Worm (Caenorhabditis elegans) whole organism, mixed stage, embryonic: ENCODE measurements around the gene str-44.

Experiments
- bed-3 ChIP-seq: fragments of 200-800 bp; sonication (Bioruptor generic); optimal IDR thresholded peaks from 3 replicates; lab custom pipeline; 2018; ENCODE audit warnings: mild to moderate bottlenecking, missing genetic modification characterization, moderate library complexity, missing compliant biosample characterization
- blmp-1 ChIP-seq: fragments of 150-350 bp; optimal IDR thresholded peaks from 2 replicates; lab custom pipeline; 2014; ENCODE audit warnings: missing biosample characterization, missing genetic modification characterization
- ceh-39 ChIP-seq: fragments of 150-350 bp; optimal IDR thresholded peaks from 2 replicates; lab custom pipeline; 2014; ENCODE audit warnings: missing biosample characterization, missing genetic modification characterization
- ceh-43 ChIP-seq: fragments of 200-800 bp; sonication (Bioruptor generic); optimal IDR thresholded peaks from 2 replicates; lab custom pipeline; 2018; ENCODE audit warnings: mild to moderate bottlenecking, missing genetic modification characterization, moderate library complexity, missing compliant biosample characterization
- ceh-83 ChIP-seq: fragments of 200-800 bp; sonication (Bioruptor generic); optimal IDR thresholded peaks from 2 replicates; lab custom pipeline; 2018; ENCODE audit warnings: mild to moderate bottlenecking, missing genetic modification characterization, missing compliant biosample characterization
- ces-1 ChIP-seq: fragments of 150-350 bp; optimal IDR thresholded peaks from 2 replicates; lab custom pipeline; 2014; ENCODE audit warnings: missing biosample characterization, missing genetic modification reagents, missing genetic modification characterization
- cnd-1 ChIP-seq: fragments of 200-800 bp; sonication (Bioruptor generic); optimal IDR thresholded peaks from 2 replicates; lab custom pipeline; 2018; ENCODE audit warnings: mild to moderate bottlenecking, missing genetic modification characterization, missing compliant biosample characterization
- drap-1 ChIP-seq: fragments of 200-800 bp; sonication (Bioruptor generic); optimal IDR thresholded peaks from 3 replicates; lab custom pipeline; 2018; ENCODE audit warnings: mild to moderate bottlenecking, missing genetic modification characterization, missing compliant biosample characterization
- elt-1 ChIP-seq: sonication (generic microtip); optimal IDR thresholded peaks from 2 replicates; lab custom pipeline; 2017; ENCODE audit warnings: missing genetic modification characterization, mild to moderate bottlenecking, missing compliant biosample characterization, antibody characterized with exemption, moderate library complexity, borderline replicate concordance; ENCODE audit not compliant: insufficient read depth
- elt-3 ChIP-seq: fragments of 150-350 bp; optimal IDR thresholded peaks from 2 replicates; lab custom pipeline; 2014; ENCODE audit warnings: missing biosample characterization, missing genetic modification characterization
- ham-2 ChIP-seq: fragments of 200-800 bp; sonication (Bioruptor generic); optimal IDR thresholded peaks from 2 replicates; lab custom pipeline; 2018; ENCODE audit warnings: mild to moderate bottlenecking, missing genetic modification characterization, missing compliant biosample characterization
- hlh-1 ChIP-seq: fragments of 150-350 bp; optimal IDR thresholded peaks from 2 replicates; lab custom pipeline; 2014; ENCODE audit warnings: missing biosample characterization, missing genetic modification reagents, missing genetic modification characterization
- lin-13 ChIP-seq: fragments of 150-350 bp; optimal IDR thresholded peaks from 2 replicates; lab custom pipeline; 2014; ENCODE audit warnings: missing biosample characterization, missing genetic modification characterization
- lin-32 ChIP-seq: fragments of 200-800 bp; sonication (Bioruptor generic); optimal IDR thresholded peaks from 2 replicates; lab custom pipeline; 2018; ENCODE audit warnings: mild to moderate bottlenecking, missing genetic modification characterization, missing compliant biosample characterization
- lsy-2 ChIP-seq: fragments of 150-350 bp; optimal IDR thresholded peaks from 2 replicates; lab custom pipeline; 2014; ENCODE audit warnings: missing biosample characterization, missing genetic modification characterization
- mab-5 ChIP-seq: fragments of 150-350 bp; optimal IDR thresholded peaks from 2 replicates; lab custom pipeline; 2014; ENCODE audit warnings: missing biosample characterization, missing genetic modification characterization
- mep-1 ChIP-seq: fragments of 150-350 bp; optimal IDR thresholded peaks from 2 replicates; lab custom pipeline; 2017; ENCODE audit warnings: missing biosample characterization, missing genetic modification reagents, missing genetic modification characterization, inconsistent platforms
- mls-2 ChIP-seq: sonication (generic microtip); optimal IDR thresholded peaks from 2 replicates; lab custom pipeline; 2016; ENCODE audit warnings: mild to moderate bottlenecking, missing genetic modification characterization, moderate library complexity, missing compliant biosample characterization
- nhr-2 ChIP-seq: fragments of 150-350 bp; optimal IDR thresholded peaks from 2 replicates; lab custom pipeline; 2014; ENCODE audit warnings: missing biosample characterization, missing genetic modification characterization
- nhr-237 ChIP-seq: fragments of 150-350 bp; optimal IDR thresholded peaks from 2 replicates; lab custom pipeline; 2014; ENCODE audit warnings: missing biosample characterization, missing genetic modification characterization
- nhr-28 ChIP-seq: fragments of 150-350 bp; optimal IDR thresholded peaks from 2 replicates; lab custom pipeline; 2014; ENCODE audit warnings: missing biosample characterization, missing genetic modification characterization
- pha-4 ChIP-seq: fragments of 150-350 bp; optimal IDR thresholded peaks from 2 replicates; lab custom pipeline; 2018; ENCODE audit warnings: missing biosample characterization, missing genetic modification reagents, missing genetic modification characterization
- sem-2 ChIP-seq: fragments of 200-800 bp; sonication (Bioruptor generic); optimal IDR thresholded peaks from 2 replicates; lab custom pipeline; 2018; ENCODE audit warnings: mild to moderate bottlenecking, missing genetic modification characterization, missing compliant biosample characterization
- snpc-4 ChIP-seq: fragments of 150-350 bp; optimal IDR thresholded peaks from 2 replicates; lab custom pipeline; 2014; ENCODE audit warnings: missing biosample characterization, missing genetic modification characterization
- sptf-1 ChIP-seq: sonication (generic microtip); optimal IDR thresholded peaks from 2 replicates; lab custom pipeline; 2017; ENCODE audit warnings: mild to moderate bottlenecking, missing genetic modification characterization, moderate library complexity, missing compliant biosample characterization
- tbx-8 ChIP-seq: fragments of 200-800 bp; sonication (Bioruptor generic); optimal IDR thresholded peaks from 2 replicates; lab custom pipeline; 2018; ENCODE audit warnings: mild to moderate bottlenecking, missing genetic modification characterization, moderate library complexity, missing compliant biosample characterization
- unc-120 ChIP-seq: sonication (generic microtip); optimal IDR thresholded peaks from 2 replicates; lab custom pipeline; 2017; ENCODE audit warnings: missing genetic modification characterization, missing compliant biosample characterization; ENCODE audit not compliant: poor library complexity, severe bottlenecking
- unc-39 ChIP-seq: fragments of 150-350 bp; optimal IDR thresholded peaks from 2 replicates; lab custom pipeline; 2014; ENCODE audit warnings: missing biosample characterization, missing genetic modification characterization
- unc-62 ChIP-seq: fragments of 150-350 bp; optimal IDR thresholded peaks from 2 replicates; lab custom pipeline; 2014; ENCODE audit warnings: missing biosample characterization, missing genetic modification reagents, missing genetic modification characterization
- zip-8 ChIP-seq: fragments of 150-350 bp; optimal IDR thresholded peaks from 2 replicates; lab custom pipeline; 2014; ENCODE audit warnings: missing biosample characterization, missing genetic modification characterization
- ztf-11 ChIP-seq: fragments of 150-350 bp; optimal IDR thresholded peaks from 2 replicates; lab custom pipeline; 2014; ENCODE audit warnings: missing biosample characterization, missing genetic modification characterization

Gene str-44

ce11 chrIV:7158161-7158560 lies 18.8 kb upstream of the str-44 start:
- TF ChIP-seq ceh-83 (no peak), unc-62 (GFP tag; lab: Kevin White, UChicago) (no peak), snpc-4 (no peak), ceh-43 (GFP tag; lab: Kevin White, UChicago) (no peak), blmp-1 (tag; lab: Kevin White, UChicago) (no peak), tbx-8 (no peak), cnd-1 (no peak), ceh-39 (tag; lab: Kevin White, UChicago) (no peak), unc-120 (no peak), sptf-1 (no peak), hlh-1 (tag; lab: Kevin White, UChicago) (no peak), nhr-237 (tag; lab: Kevin White, UChicago) (no peak), lsy-2 (tag; lab: Kevin White, UChicago) (no peak), elt-3 (no peak), drap-1 (GFP tag; lab: Kevin White, UChicago) (no peak), sem-2 (no peak), pha-4 (tag; lab: Kevin White, UChicago) (no peak), nhr-2 (tag; lab: Kevin White, UChicago) (no peak)

- TF ChIP-seq bed-3 (GFP tag; lab: Kevin White, UChicago) (no peak), unc-39 (tag; lab: Kevin White, UChicago) (no peak), sem-2 (no peak), unc-120 (no peak), elt-1 (tag; lab: Kevin White, UChicago) (no peak), ham-2 (no peak), blmp-1 (tag; lab: Kevin White, UChicago) (no peak), ztf-11 (no peak), drap-1 (GFP tag; lab: Kevin White, UChicago) (no peak)
These were observed 17.4 kb upstream of the str-44 start for ce11 chrIV:7159586-7159985.

- TF ChIP-seq zip-8 (tag; lab: Kevin White, UChicago) = no peak
- no peak for TF ChIP-seq nhr-28 (tag; lab: Kevin White, UChicago)
- peak; percentile 10 for TF ChIP-seq elt-3
- TF ChIP-seq lsy-2 (tag; lab: Kevin White, UChicago) = peak; percentile 33
- TF ChIP-seq ceh-83 = no peak
These were observed 11.3 kb upstream of the str-44 start, which contains the start of gene rpc-1 for ce11 chrIV:7165723-7166122. rpc-1 (minus strand) TSS chrIV:7165748.

ce11 chrIV:7166553-7166952 lies 10.4 kb upstream of the str-44 start, which contains the start of gene C42D4.18:
C42D4.18 (plus strand) TSS chrIV:7166783.
- TF ChIP-seq mls-2 = no peak
- TF ChIP-seq sem-2 = no peak
- TF ChIP-seq lsy-2 (tag; lab: Kevin White, UChicago) = no peak
- no peak for TF ChIP-seq cnd-1
- no peak for TF ChIP-seq lin-32 (GFP tag; lab: Kevin White, UChicago)

- TF ChIP-seq cnd-1 = peak; percentile 55
- TF ChIP-seq ham-2 = no peak
- no peak for TF ChIP-seq bed-3 (GFP tag; lab: Kevin White, UChicago)
- TF ChIP-seq mep-1 (tag; lab: Kevin White, UChicago) = no peak
- no peak for TF ChIP-seq mab-5 (tag; lab: Kevin White, UChicago)
- no peak for TF ChIP-seq lin-32 (GFP tag; lab: Kevin White, UChicago)
- TF ChIP-seq tbx-8 = no peak
- no peak for TF ChIP-seq nhr-28 (tag; lab: Kevin White, UChicago)
- no peak for TF ChIP-seq ces-1 (GFP tag; lab: Kevin White, UChicago)
- TF ChIP-seq ztf-11 = no peak
- peak; percentile 56 for TF ChIP-seq ceh-39 (tag; lab: Kevin White, UChicago)
- peak; percentile 29 for TF ChIP-seq lsy-2 (tag; lab: Kevin White, UChicago)
- TF ChIP-seq lin-13 (tag; lab: Kevin White, UChicago) = peak; percentile 4
- TF ChIP-seq hlh-1 (tag; lab: Kevin White, UChicago) = no peak
- no peak for TF ChIP-seq nhr-2 (tag; lab: Kevin White, UChicago)
- TF ChIP-seq elt-3 = no peak
These were observed 8.8 kb upstream of the str-44 start, which contains the start of gene skr-16 for ce11 chrIV:7167983-7168760. skr-16 (plus strand) TSS chrIV:7168710.
